Fruit fly (Drosophila melanogaster) whole organism, pupa: ENCODE data around the gene DIP-alpha.

Source experiments
- CG12605 ChIP-seq: fragments of 200-800 bp; sonication (Bioruptor generic); IDR thresholded peaks from 2 replicates; pipeline ENCODE4 v1.3.6; 2022; ENCODE audit warnings: missing biosample characterization, missing genetic modification characterization
- Pif1B ChIP-seq: fragments of 200-800 bp; sonication (Bioruptor generic); optimal IDR thresholded peaks from 3 replicates; lab custom pipeline; 2016; ENCODE audit warnings: missing biosample characterization, missing genetic modification characterization

DNA sequence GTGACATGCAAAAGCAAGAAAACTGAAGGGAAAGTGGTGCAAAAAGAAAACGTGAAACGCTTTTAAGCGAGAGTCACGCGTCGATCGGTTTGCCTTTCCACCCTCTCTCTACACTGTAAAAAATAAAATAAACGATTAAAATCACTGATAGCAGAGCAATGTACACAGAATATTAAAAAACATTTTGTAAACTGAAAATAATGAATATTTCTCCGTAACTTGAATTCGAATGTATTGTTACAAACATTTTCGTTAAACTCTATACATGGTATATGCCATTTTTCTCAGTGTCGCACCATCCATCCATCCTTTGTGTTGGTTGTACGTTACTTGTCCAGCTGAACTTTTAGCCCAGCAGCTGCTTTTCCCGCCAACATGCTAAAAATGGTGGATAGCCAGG is 22.8 kb upstream of the DIP-alpha start:
- TF ChIP-seq Pif1B (GFP tag; lab: Kevin White, UChicago): no peak
- no peak for TF ChIP-seq CG12605
